Worm (Caenorhabditis elegans) whole organism, young adult: Measurements from ENCODE around the gene F11D11.3.

Source experiments
- F49E8.2 ChIP-seq: sonication (generic microtip); optimal IDR thresholded peaks from 3 replicates; lab custom pipeline; 2017; ENCODE audit warnings: missing genetic modification characterization, mild to moderate bottlenecking, missing compliant biosample characterization, antibody characterized with exemption, moderate library complexity; ENCODE audit not compliant: insufficient read depth
- F57C9.4 ChIP-seq: sonication (generic microtip); optimal IDR thresholded peaks from 2 replicates; lab custom pipeline; 2017; ENCODE audit warnings: mild to moderate bottlenecking, missing genetic modification characterization, missing compliant biosample characterization
- die-1 ChIP-seq: sonication (generic microtip); optimal IDR thresholded peaks from 2 replicates; lab custom pipeline; 2016; ENCODE audit warnings: missing genotype, mild to moderate bottlenecking, missing genetic modification characterization, missing compliant biosample characterization
- dpl-1 ChIP-seq: fragments of 150-350 bp; optimal IDR thresholded peaks from 2 replicates; lab custom pipeline; 2014; ENCODE audit warnings: missing biosample characterization, missing genetic modification reagents, missing genetic modification characterization
- ekl-4 ChIP-seq: fragments of 200-800 bp; sonication (Bioruptor generic); IDR thresholded peaks from 2 replicates; pipeline ENCODE4 v1.3.6; 2022; ENCODE audit warnings: missing genetic modification reagents, missing genetic modification characterization, missing compliant biosample characterization
- ets-4 ChIP-seq: fragments of 200-800 bp; sonication (Bioruptor generic); optimal IDR thresholded peaks from 2 replicates; lab custom pipeline; 2018; ENCODE audit warnings: mild to moderate bottlenecking, missing genetic modification characterization, missing compliant biosample characterization
- him-1 ChIP-seq: sonication (generic microtip); optimal IDR thresholded peaks from 2 replicates; lab custom pipeline; 2016; ENCODE audit warnings: missing genotype, missing genetic modification reagents, missing genetic modification characterization, missing compliant biosample characterization
- sea-2 ChIP-seq: fragments of 200-800 bp; sonication (Bioruptor generic); IDR thresholded peaks from 2 replicates; pipeline ENCODE4 v1.3.6; 2022; ENCODE audit warnings: missing genetic modification characterization, missing compliant biosample characterization
- tbx-9 ChIP-seq: sonication (generic microtip); optimal IDR thresholded peaks from 2 replicates; lab custom pipeline; 2016; ENCODE audit warnings: borderline replicate concordance, missing genetic modification characterization, inconsistent platforms, missing compliant biosample characterization
- ztf-6 ChIP-seq: fragments of 200-800 bp; sonication (Bioruptor generic); IDR thresholded peaks from 2 replicates; pipeline ENCODE4 v1.3.6; 2022; ENCODE audit warnings: missing genetic modification reagents, missing genetic modification characterization, missing compliant biosample characterization

DNA sequence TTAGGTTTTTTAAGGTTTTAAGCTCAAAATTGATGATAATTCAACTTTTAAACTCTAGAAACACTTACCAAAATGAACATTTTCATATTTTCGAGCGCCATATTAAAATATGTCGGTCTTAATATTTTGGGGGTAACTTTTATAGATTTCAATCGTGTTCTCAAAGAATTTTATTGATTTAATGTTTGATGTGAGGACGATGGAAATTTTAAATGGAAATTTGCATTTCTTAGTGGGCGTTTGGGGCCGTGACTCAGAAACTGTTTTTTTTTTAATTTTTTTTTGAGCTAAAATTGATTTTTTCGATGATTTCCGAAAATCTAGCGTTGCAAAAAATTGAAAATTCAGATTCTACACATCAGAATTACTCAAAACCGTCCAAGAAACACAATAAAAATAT is 43.2 kb upstream of the F11D11.3 start, which contains the start of gene C54E10.10:
- TF ChIP-seq sea-2 (GFP tag; lab: Robert Waterston, UW) (no peak), F57C9.4 (no peak), ets-4 (GFP tag; lab: Kevin White, UChicago) (no peak), die-1 (no peak), ekl-4 (no peak), tbx-9 (no peak), dpl-1 (GFP tag; lab: Kevin White, UChicago) (no peak), F49E8.2 (tag; lab: Kevin White, UChicago) (no peak), him-1 (no peak), ztf-6 (GFP tag; lab: Robert Waterston, UW) (no peak)
